Worm (Caenorhabditis elegans): ENCODE data around the gene Y38H8A.1.

DNA sequence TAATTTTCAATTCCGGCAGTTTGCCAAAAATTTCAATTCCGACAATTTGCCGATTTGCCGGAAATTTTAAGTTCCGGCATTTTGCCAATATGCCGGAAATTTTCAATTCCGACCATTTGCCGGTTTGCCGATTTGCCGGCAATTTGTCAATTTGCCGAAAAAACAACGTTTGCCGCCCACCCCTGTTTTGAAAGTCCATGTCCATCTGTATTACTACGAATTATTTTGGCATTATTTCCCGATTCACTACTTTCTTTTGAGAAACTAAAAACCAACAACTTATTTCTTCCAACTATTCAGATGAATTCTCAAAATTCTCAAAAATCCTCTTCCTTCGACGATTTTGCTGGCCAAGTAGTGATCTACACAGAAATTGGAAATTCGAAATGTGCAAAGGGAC, 9.7 kb downstream of the Y38H8A.1 start, which contains the start of gene Y45F10A.7:
- TF ChIP-seq ahr-1 (tag; optimal IDR thresholded peaks at IDR 0.05) (no peak), mec-3 (tag; optimal IDR thresholded peaks at IDR 0.05; ENCODE audit: borderline replicate concordance) (no peak), fkh-10 (GFP tag; optimal IDR thresholded peaks at IDR 0.05) (no peak), nhr-232 (tag; optimal IDR thresholded peaks at IDR 0.05) (no peak), ama-1 (optimal IDR thresholded peaks at IDR 0.05) (no peak), pha-4 (tag; optimal IDR thresholded peaks at IDR 0.05) (no peak), ceh-31 (tag; optimal IDR thresholded peaks at IDR 0.05) (no peak), tbx-2 (tag; optimal IDR thresholded peaks at IDR 0.05) (no peak), elt-2 (tag; optimal IDR thresholded peaks at IDR 0.05) (no peak), lin-11 (tag; optimal IDR thresholded peaks at IDR 0.05) (no peak)

All from whole organism, late embryonic.